Fruit fly (Drosophila melanogaster) whole organism, embryonic: ENCODE results near the gene mAChR-B.

Experiments
- Adf1 ChIP-seq: fragments of 200-800 bp; sonication (Bioruptor generic); IDR thresholded peaks from 2 replicates; pipeline ENCODE4 v1.3.6; 2022; ENCODE audit warnings: missing biosample characterization, missing genetic modification characterization
- BtbVII ChIP-seq: fragments of 200-800 bp; sonication (Bioruptor generic); optimal IDR thresholded peaks from 3 replicates; lab custom pipeline; 2017; ENCODE audit warnings: missing biosample characterization, mild to moderate bottlenecking, missing genetic modification characterization
- CG10366 ChIP-seq: fragments of 200-800 bp; sonication (Bioruptor generic); IDR thresholded peaks from 2 replicates; pipeline ENCODE4 v1.3.6; 2022; ENCODE audit warnings: missing biosample characterization, missing genetic modification characterization
- CG10431 ChIP-seq: fragments of 200-800 bp; sonication (Bioruptor generic); optimal IDR thresholded peaks from 3 replicates; lab custom pipeline; 2018; ENCODE audit warnings: missing biosample characterization, mild to moderate bottlenecking, missing genetic modification characterization
- CG11695 ChIP-seq: fragments of 200-800 bp; sonication (Bioruptor generic); IDR thresholded peaks from 3 replicates; pipeline ENCODE4 v1.3.6; 2022; ENCODE audit warnings: missing biosample characterization, missing genetic modification characterization
- CG11723 ChIP-seq: fragments of 200-800 bp; sonication (Bioruptor generic); optimal IDR thresholded peaks from 2 replicates; lab custom pipeline; 2017; ENCODE audit warnings: missing biosample characterization, mild to moderate bottlenecking, missing genetic modification characterization
- CG12155 ChIP-seq: fragments of 200-800 bp; sonication (Bioruptor generic); optimal IDR thresholded peaks from 3 replicates; lab custom pipeline; 2016; ENCODE audit warnings: missing biosample characterization, missing genetic modification characterization
- CG12744 ChIP-seq: fragments of 200-800 bp; sonication (Bioruptor generic); optimal IDR thresholded peaks from 2 replicates; lab custom pipeline; 2016; ENCODE audit warnings: missing biosample characterization, missing genetic modification characterization
- CG14014 ChIP-seq: fragments of 200-800 bp; sonication (Bioruptor generic); IDR thresholded peaks from 2 replicates; pipeline ENCODE4 v1.3.6; 2022; ENCODE audit warnings: missing biosample characterization, missing genetic modification characterization
- CG16815 ChIP-seq: fragments of 200-800 bp; sonication (Bioruptor generic); optimal IDR thresholded peaks from 3 replicates; lab custom pipeline; 2017; ENCODE audit warnings: missing biosample characterization, mild to moderate bottlenecking, missing genetic modification characterization
- CG2875 ChIP-seq: fragments of 200-800 bp; sonication (Bioruptor generic); optimal IDR thresholded peaks from 2 replicates; lab custom pipeline; 2017; ENCODE audit warnings: missing biosample characterization, mild to moderate bottlenecking, missing genetic modification characterization, missing genetic modification reagents
- CG3163 ChIP-seq: fragments of 200-800 bp; sonication (Bioruptor generic); optimal IDR thresholded peaks from 3 replicates; lab custom pipeline; 2016; ENCODE audit warnings: missing biosample characterization, missing genetic modification characterization
- CG33557 ChIP-seq: fragments of 200-800 bp; sonication (Bioruptor generic); optimal IDR thresholded peaks from 2 replicates; lab custom pipeline; 2019; ENCODE audit warnings: missing biosample characterization, mild to moderate bottlenecking, missing genetic modification characterization, moderate library complexity
- CG34376 ChIP-seq: fragments of 200-800 bp; sonication (Bioruptor generic); optimal IDR thresholded peaks from 2 replicates; lab custom pipeline; 2018; ENCODE audit warnings: missing biosample characterization, mild to moderate bottlenecking, missing genetic modification characterization
- CG3838 ChIP-seq: fragments of 200-800 bp; sonication (Bioruptor generic); optimal IDR thresholded peaks from 3 replicates; lab custom pipeline; 2016; ENCODE audit warnings: missing biosample characterization, missing genetic modification characterization
- CG4360 ChIP-seq: fragments of 200-800 bp; sonication (Bioruptor generic); IDR thresholded peaks from 2 replicates; pipeline ENCODE4 v1.3.6; 2022; ENCODE audit warnings: missing biosample characterization, missing genetic modification characterization
- CG8089 ChIP-seq: fragments of 200-800 bp; sonication (Bioruptor generic); optimal IDR thresholded peaks from 3 replicates; lab custom pipeline; 2016; ENCODE audit warnings: missing biosample characterization, missing genetic modification characterization
- CG8281 ChIP-seq: fragments of 200-800 bp; sonication (Bioruptor generic); optimal IDR thresholded peaks from 2 replicates; lab custom pipeline; 2018; ENCODE audit warnings: missing biosample characterization, mild to moderate bottlenecking, missing genetic modification characterization, moderate library complexity
- CG8290 ChIP-seq, 3 experiments: fragments of 200-800 bp; sonication (Bioruptor generic); optimal IDR thresholded peaks; 2 replicates each; lab custom pipeline; 2016 to 2019; ENCODE audit warnings: missing biosample characterization in 3 of 3, missing genetic modification characterization in 3 of 3, mild to moderate bottlenecking in 2 of 3, moderate library complexity in 1 of 3
- CG9215 ChIP-seq: fragments of 200-800 bp; sonication (Bioruptor generic); IDR thresholded peaks from 2 replicates; pipeline ENCODE4 v1.3.6; 2022; ENCODE audit warnings: missing biosample characterization, missing genetic modification characterization
- CoRest ChIP-seq: fragments of 200-800 bp; sonication (Bioruptor generic); optimal IDR thresholded peaks from 3 replicates; lab custom pipeline; 2018; ENCODE audit warnings: missing biosample characterization, mild to moderate bottlenecking, missing genetic modification characterization, moderate library complexity
- ERR ChIP-seq: fragments of 200-800 bp; sonication (Bioruptor generic); optimal IDR thresholded peaks from 2 replicates; lab custom pipeline; 2016; ENCODE audit warnings: missing biosample characterization, missing genetic modification characterization
- Fer2 ChIP-seq: fragments of 200-800 bp; sonication (Bioruptor generic); optimal IDR thresholded peaks from 2 replicates; lab custom pipeline; 2018; ENCODE audit warnings: missing biosample characterization, mild to moderate bottlenecking, missing genetic modification characterization, moderate library complexity
- Jarid2 ChIP-seq: fragments of 200-800 bp; sonication (Bioruptor generic); optimal IDR thresholded peaks from 3 replicates; lab custom pipeline; 2017; ENCODE audit warnings: mild to moderate bottlenecking, missing biosample characterization, missing genetic modification reagents, missing genetic modification characterization
- Optix ChIP-seq: fragments of 200-800 bp; sonication (Bioruptor generic); IDR thresholded peaks from 3 replicates; pipeline ENCODE4 v1.3.6; 2022; ENCODE audit warnings: missing biosample characterization, missing genetic modification characterization
- Sox100B ChIP-seq: fragments of 200-800 bp; sonication (Bioruptor generic); optimal IDR thresholded peaks from 3 replicates; lab custom pipeline; 2018; ENCODE audit warnings: missing biosample characterization, mild to moderate bottlenecking, missing genetic modification characterization
- Sry-δ ChIP-seq: fragments of 200-800 bp; sonication (Bioruptor generic); optimal IDR thresholded peaks from 2 replicates; lab custom pipeline; 2016; ENCODE audit warnings: missing biosample characterization, missing genetic modification characterization
- Stat92E ChIP-seq, 3 experiments: fragments of >200 bp in 2 of 3; fragments of 200-800 bp in 1 of 3; sonication (Bioruptor generic) in 1 of 3; optimal IDR thresholded peaks; 2 replicates each; lab custom pipeline; 2017 to 2019; ENCODE audit warnings: missing biosample characterization in 3 of 3, missing genetic modification characterization in 3 of 3, mild to moderate bottlenecking in 1 of 3, moderate library complexity in 1 of 3
- Vsx1 ChIP-seq: fragments of 200-800 bp; sonication (Bioruptor generic); optimal IDR thresholded peaks from 2 replicates; lab custom pipeline; 2017; ENCODE audit warnings: missing biosample characterization, mild to moderate bottlenecking, missing genetic modification characterization, missing genetic modification reagents
- chm ChIP-seq: fragments of 200-800 bp; sonication (Bioruptor generic); IDR thresholded peaks from 2 replicates; pipeline ENCODE4 v1.3.6; 2022; ENCODE audit warnings: missing biosample characterization, missing genetic modification characterization
- chn ChIP-seq: fragments of 200-800 bp; sonication (Bioruptor generic); optimal IDR thresholded peaks from 2 replicates; lab custom pipeline; 2016; ENCODE audit warnings: missing biosample characterization, missing genetic modification characterization
- dimm ChIP-seq: fragments of 200-800 bp; sonication (Bioruptor generic); IDR thresholded peaks from 2 replicates; pipeline ENCODE4 v1.3.6; 2022; ENCODE audit warnings: missing biosample characterization, missing genetic modification characterization
- dpn ChIP-seq, 2 experiments: fragments of 200-800 bp; sonication (Bioruptor generic); optimal IDR thresholded peaks; 3 replicates each; lab custom pipeline; 2016; ENCODE audit warnings: missing biosample characterization in 2 of 2, missing genetic modification characterization in 2 of 2
- esg ChIP-seq: fragments of 200-800 bp; sonication (Bioruptor generic); conservative IDR thresholded peaks from 2 replicates; pipeline ENCODE4 v1.3.6; 2022; ENCODE audit warnings: missing biosample characterization, missing genetic modification characterization
- fd3F ChIP-seq: fragments of 200-800 bp; sonication (Bioruptor generic); optimal IDR thresholded peaks from 2 replicates; lab custom pipeline; 2018; ENCODE audit warnings: missing biosample characterization, mild to moderate bottlenecking, missing genetic modification characterization, moderate library complexity
- fru ChIP-seq: fragments of >200 bp; optimal IDR thresholded peaks from 2 replicates; lab custom pipeline; 2017
- ind ChIP-seq: fragments of 200-800 bp; sonication (Bioruptor generic); optimal IDR thresholded peaks from 3 replicates; lab custom pipeline; 2016; ENCODE audit warnings: missing biosample characterization, missing genetic modification characterization
- lilli ChIP-seq: fragments of 200-800 bp; sonication (Bioruptor generic); optimal IDR thresholded peaks from 3 replicates; lab custom pipeline; 2016; ENCODE audit warnings: missing biosample characterization, missing genetic modification characterization
- nau ChIP-seq: fragments of 200-800 bp; sonication (Bioruptor generic); optimal IDR thresholded peaks from 3 replicates; lab custom pipeline; 2017; ENCODE audit warnings: missing biosample characterization, mild to moderate bottlenecking, missing genetic modification characterization, missing genetic modification reagents
- ro ChIP-seq: fragments of 200-800 bp; sonication (Bioruptor generic); IDR thresholded peaks from 2 replicates; pipeline ENCODE4 v1.3.6; 2022; ENCODE audit warnings: missing biosample characterization, missing genetic modification characterization
- salm ChIP-seq: fragments of 200-800 bp; sonication (Bioruptor generic); optimal IDR thresholded peaks from 2 replicates; lab custom pipeline; 2018; ENCODE audit warnings: missing biosample characterization, mild to moderate bottlenecking, missing genetic modification characterization
- sc ChIP-seq, 3 experiments: fragments of >200 bp in 2 of 3; fragments of 200-800 bp in 1 of 3; sonication (Bioruptor generic) in 1 of 3; optimal IDR thresholded peaks; 2 replicates in 2 of 3; 3 replicates in 1 of 3; lab custom pipeline; 2017; ENCODE audit warnings: mild to moderate bottlenecking in 1 of 3, missing biosample characterization in 1 of 3, missing genetic modification characterization in 1 of 3, missing genetic modification reagents in 1 of 3
- sd ChIP-seq: fragments of 200-800 bp; sonication (Bioruptor generic); optimal IDR thresholded peaks from 3 replicates; lab custom pipeline; 2018; ENCODE audit warnings: missing biosample characterization, mild to moderate bottlenecking, missing genetic modification characterization, moderate library complexity
- tll ChIP-seq, 2 experiments: fragments of 200-800 bp in 1 of 2; fragments of >200 bp in 1 of 2; sonication (Bioruptor generic) in 1 of 2; optimal IDR thresholded peaks; 2 replicates each; lab custom pipeline; 2017 to 2019; ENCODE audit warnings: missing biosample characterization in 2 of 2, missing genetic modification characterization in 2 of 2, mild to moderate bottlenecking in 1 of 2, moderate library complexity in 1 of 2
- toy ChIP-seq: fragments of 200-800 bp; sonication (Bioruptor generic); IDR thresholded peaks from 2 replicates; pipeline ENCODE4 v1.3.6; 2022; ENCODE audit warnings: missing biosample characterization, missing genetic modification characterization
- tx ChIP-seq: fragments of 200-800 bp; sonication (Bioruptor generic); optimal IDR thresholded peaks from 2 replicates; lab custom pipeline; 2016; ENCODE audit warnings: missing biosample characterization, missing genetic modification characterization
- z ChIP-seq: fragments of 200-800 bp; sonication (Bioruptor generic); IDR thresholded peaks from 3 replicates; pipeline ENCODE4 v1.3.6; 2022; ENCODE audit warnings: missing biosample characterization, missing genetic modification characterization
- zen ChIP-seq: fragments of 200-800 bp; sonication (Bioruptor generic); optimal IDR thresholded peaks from 3 replicates; lab custom pipeline; 2018; ENCODE audit warnings: missing biosample characterization, mild to moderate bottlenecking, missing genetic modification characterization, moderate library complexity

The mAChR-B gene

dm6 chr3R:8126316-8127150 is 67.4 kb downstream of the mAChR-B start, which contains the start of the genes CG9667 and Arl8 (continued):
- TF ChIP-seq tll (GFP tag; optimal IDR thresholded peaks at IDR 0.05; lab: Kevin White, UChicago) (no peak), Adf1 (GFP tag; lab: Robert Waterston, UW) (no peak), CG2875 (GFP tag; lab: Kevin White, UChicago) (no peak), Optix (GFP tag; lab: Robert Waterston, UW) (no peak), CG33557 (peak; percentile 19), salm (tag; lab: Kevin White, UChicago) (no peak), CG11695 (GFP tag; lab: Robert Waterston, UW) (no peak), chm (0 out of 2 replicates have a peak, but pooled peaks have one; percentile 11), Vsx1 (GFP tag; lab: Kevin White, UChicago) (peak; percentile 10), ind (GFP tag; lab: Kevin White, UChicago) (peak; percentile 77), dpn (GFP tag; optimal IDR thresholded peaks at IDR 0.05; lab: Kevin White, UChicago) (peak in 1 of 2 experiments; percentile 70), CG14014 (GFP tag; lab: Robert Waterston, UW) (0 out of 2 replicates have a peak, but pooled peaks have one; percentile 40), zen (tag; lab: Kevin White, UChicago) (peak; percentile 64), sc (optimal IDR thresholded peaks at IDR 0.05; lab: Kevin White, UChicago) (no peak), sc (GFP tag; optimal IDR thresholded peaks at IDR 0.05; lab: Kevin White, UChicago) (peak; percentile 5), CG34376 (peak; percentile 56), z (GFP tag; lab: Robert Waterston, UW) (no peak), BtbVII (GFP tag; lab: Kevin White, UChicago) (peak; percentile 11), CG10366 (GFP tag; lab: Robert Waterston, UW) (peak; percentile 60), Jarid2 (no peak), tx (GFP tag; lab: Kevin White, UChicago) (no peak), CG8290 (GFP tag; optimal IDR thresholded peaks at IDR 0.05; lab: Kevin White, UChicago) (peak; percentile 86), CG8290 (tag; optimal IDR thresholded peaks at IDR 0.05; lab: Kevin White, UChicago) (peak; percentile 10 to 11), fd3F (GFP tag; lab: Kevin White, UChicago) (peak; percentile 57), CG8089 (no peak), esg (GFP tag; lab: Robert Waterston, UW) (peak; percentile 59), CG10431 (GFP tag; lab: Kevin White, UChicago) (no peak), CG16815 (GFP tag; lab: Kevin White, UChicago) (peak; percentile 8), Fer2 (tag; lab: Kevin White, UChicago) (peak; percentile 52), toy (GFP tag; lab: Robert Waterston, UW) (no peak), CoRest (tag; lab: Kevin White, UChicago) (peak; percentile 78), Sry-δ (no peak), CG8281 (tag; lab: Kevin White, UChicago) (peak; percentile 14), dimm (GFP tag; lab: Robert Waterston, UW) (no peak), CG12744 (GFP tag; lab: Kevin White, UChicago) (no peak), CG11723 (GFP tag; lab: Kevin White, UChicago) (no peak), CG4360 (GFP tag; lab: Robert Waterston, UW) (no peak), CG12155 (GFP tag; lab: Kevin White, UChicago) (peak; percentile 61), ro (GFP tag; lab: Robert Waterston, UW) (no peak), CG3163 (GFP tag; lab: Kevin White, UChicago) (no peak), Stat92E (GFP tag; optimal IDR thresholded peaks at IDR 0.05; lab: Kevin White, UChicago) (peak in 1 of 3 experiments; percentile 41), Sox100B (GFP tag; lab: Kevin White, UChicago) (peak; percentile 56), lilli (GFP tag; lab: Kevin White, UChicago) (peak; percentile 49), sd (tag; lab: Kevin White, UChicago) (peak; percentile 35), nau (GFP tag; lab: Kevin White, UChicago) (no peak), chn (peak; percentile 12), ERR (GFP tag; lab: Kevin White, UChicago) (no peak), CG9215 (GFP tag; lab: Robert Waterston, UW) (peak; percentile 68), CG3838 (GFP tag; lab: Kevin White, UChicago) (no peak), fru (lab: Kevin White, UChicago) (no peak)
